Worm (Caenorhabditis elegans) whole organism, young adult: ENCODE results near the gene nhr-273.

ENCODE experiments used
- B0336.3 ChIP-seq: fragments of 200-800 bp; sonication (Bioruptor generic); IDR thresholded peaks from 2 replicates; pipeline ENCODE4 v1.3.6; 2022; ENCODE audit warnings: missing genetic modification characterization, missing compliant biosample characterization
- C06A6.2 ChIP-seq: fragments of 200-800 bp; sonication (Bioruptor generic); conservative IDR thresholded peaks from 2 replicates; pipeline ENCODE4 v1.3.6; 2022; ENCODE audit warnings: missing genetic modification characterization, missing compliant biosample characterization
- F23B12.7 ChIP-seq: sonication (generic microtip); optimal IDR thresholded peaks from 2 replicates; lab custom pipeline; 2017; ENCODE audit warnings: missing genetic modification characterization, mild to moderate bottlenecking, missing compliant biosample characterization, antibody characterized with exemption, moderate library complexity; ENCODE audit not compliant: insufficient read depth
- F37B4.10 ChIP-seq: fragments of 200-800 bp; sonication (Bioruptor generic); IDR thresholded peaks from 2 replicates; pipeline ENCODE4 v1.3.6; 2022; ENCODE audit warnings: missing genetic modification characterization, missing compliant biosample characterization
- K12H6.12 ChIP-seq: fragments of 200-800 bp; sonication (Bioruptor generic); optimal IDR thresholded peaks from 2 replicates; lab custom pipeline; 2018; ENCODE audit warnings: mild to moderate bottlenecking, missing genetic modification characterization, missing compliant biosample characterization
- Y53G8AR.9 ChIP-seq: fragments of 200-800 bp; sonication (Bioruptor generic); conservative IDR thresholded peaks from 2 replicates; pipeline ENCODE4 v1.3.6; 2022; ENCODE audit warnings: missing genetic modification reagents, missing genetic modification characterization, missing compliant biosample characterization
- Y79H2A.3 ChIP-seq: fragments of 200-800 bp; sonication (Bioruptor generic); conservative IDR thresholded peaks from 2 replicates; pipeline ENCODE4 v1.3.6; 2022; ENCODE audit warnings: missing genetic modification reagents, missing genetic modification characterization, missing compliant biosample characterization
- ama-1 ChIP-seq, 3 experiments: fragments of 150-350 bp in 1 of 3; sonication (generic microtip) in 2 of 3; optimal IDR thresholded peaks; 2 replicates each; lab custom pipeline; 2014 to 2018; ENCODE audit warnings: missing biosample characterization in 2 of 3, missing genetic modification characterization in 2 of 3, missing genetic modification reagents in 2 of 3
- aptf-2 ChIP-seq: fragments of 200-800 bp; sonication (Bioruptor generic); conservative IDR thresholded peaks from 2 replicates; pipeline ENCODE4 v1.3.6; 2022; ENCODE audit warnings: missing genetic modification reagents, missing genetic modification characterization, missing compliant biosample characterization
- athp-1 ChIP-seq: sonication (generic microtip); optimal IDR thresholded peaks from 2 replicates; lab custom pipeline; 2017; ENCODE audit warnings: mild to moderate bottlenecking, missing genetic modification characterization, missing compliant biosample characterization
- bed-2 ChIP-seq: fragments of 200-800 bp; sonication (Bioruptor generic); IDR thresholded peaks from 2 replicates; pipeline ENCODE4 v1.3.6; 2022; ENCODE audit warnings: missing genetic modification reagents, missing genetic modification characterization, missing compliant biosample characterization
- ceh-58 ChIP-seq: fragments of 200-800 bp; sonication (Bioruptor generic); IDR thresholded peaks from 2 replicates; pipeline ENCODE4 v1.3.6; 2022; ENCODE audit warnings: missing genetic modification characterization, missing compliant biosample characterization
- die-1 ChIP-seq: sonication (generic microtip); optimal IDR thresholded peaks from 2 replicates; lab custom pipeline; 2016; ENCODE audit warnings: missing genotype, mild to moderate bottlenecking, missing genetic modification characterization, missing compliant biosample characterization
- hlh-12 ChIP-seq: sonication (generic microtip); optimal IDR thresholded peaks from 2 replicates; lab custom pipeline; 2016; ENCODE audit warnings: missing genetic modification characterization, missing compliant biosample characterization
- hlh-26 ChIP-seq: fragments of 200-800 bp; sonication (Bioruptor generic); conservative IDR thresholded peaks from 2 replicates; pipeline ENCODE4 v1.3.6; 2022; ENCODE audit warnings: missing genetic modification reagents, missing genetic modification characterization, missing compliant biosample characterization
- lag-1 ChIP-seq: fragments of 200-800 bp; sonication (Bioruptor generic); IDR thresholded peaks from 2 replicates; pipeline ENCODE4 v1.3.6; 2022; ENCODE audit warnings: missing genetic modification reagents, missing genetic modification characterization, missing compliant biosample characterization
- let-526 ChIP-seq: fragments of 200-800 bp; sonication (Bioruptor generic); IDR thresholded peaks from 2 replicates; pipeline ENCODE4 v1.3.6; 2022; ENCODE audit warnings: missing genetic modification reagents, missing genetic modification characterization, missing compliant biosample characterization
- let-607 ChIP-seq, 2 experiments: fragments of 200-800 bp in 1 of 2; sonication (Bioruptor generic) in 1 of 2; sonication (generic microtip) in 1 of 2; optimal IDR thresholded peaks; 2 replicates each; lab custom pipeline; 2016 to 2018; ENCODE audit warnings: mild to moderate bottlenecking in 2 of 2, missing compliant biosample characterization in 2 of 2, missing genetic modification characterization in 2 of 2, moderate library complexity in 2 of 2, missing genotype in 1 of 2
- lin-26 ChIP-seq: fragments of 200-800 bp; sonication (Bioruptor generic); IDR thresholded peaks from 2 replicates; pipeline ENCODE4 v1.3.6; 2022; ENCODE audit warnings: missing genetic modification reagents, missing genetic modification characterization, missing compliant biosample characterization
- lin-35 ChIP-seq, 3 experiments: fragments of 150-350 bp in 2 of 3; sonication (generic microtip) in 1 of 3; optimal IDR thresholded peaks; 2 replicates each; lab custom pipeline; 2014 to 2018; ENCODE audit warnings: missing biosample characterization in 3 of 3, missing genetic modification characterization in 3 of 3, missing genetic modification reagents in 3 of 3
- lin-40 ChIP-seq: sonication (generic microtip); optimal IDR thresholded peaks from 2 replicates; lab custom pipeline; 2016; ENCODE audit warnings: missing genetic modification characterization, mild to moderate bottlenecking, missing compliant biosample characterization, missing genotype, missing genetic modification reagents
- lir-1 ChIP-seq: fragments of 200-800 bp; sonication (Bioruptor generic); conservative IDR thresholded peaks from 2 replicates; pipeline ENCODE4 v1.3.6; 2022; ENCODE audit warnings: missing genetic modification reagents, missing genetic modification characterization, missing compliant biosample characterization
- nfyb-1 ChIP-seq: fragments of 200-800 bp; sonication (Bioruptor generic); IDR thresholded peaks from 2 replicates; pipeline ENCODE4 v1.3.6; 2022; ENCODE audit warnings: missing genetic modification reagents, missing genetic modification characterization, missing compliant biosample characterization
- nhr-27 ChIP-seq: fragments of 200-800 bp; sonication (Bioruptor generic); optimal IDR thresholded peaks from 2 replicates; lab custom pipeline; 2018; ENCODE audit warnings: mild to moderate bottlenecking, missing genetic modification characterization, moderate library complexity, missing compliant biosample characterization
- repo-1 ChIP-seq: sonication (generic microtip); optimal IDR thresholded peaks from 2 replicates; lab custom pipeline; 2017; ENCODE audit warnings: mild to moderate bottlenecking, missing genetic modification characterization, missing compliant biosample characterization
- sea-2 ChIP-seq: fragments of 200-800 bp; sonication (Bioruptor generic); IDR thresholded peaks from 2 replicates; pipeline ENCODE4 v1.3.6; 2022; ENCODE audit warnings: missing genetic modification characterization, missing compliant biosample characterization
- tlf-1 ChIP-seq: fragments of 200-800 bp; sonication (Bioruptor generic); optimal IDR thresholded peaks from 2 replicates; lab custom pipeline; 2018; ENCODE audit warnings: mild to moderate bottlenecking, missing genetic modification characterization, missing compliant biosample characterization
- zfh-2 ChIP-seq: fragments of 200-800 bp; sonication (Bioruptor generic); conservative IDR thresholded peaks from 2 replicates; pipeline ENCODE4 v1.3.6; 2022; ENCODE audit warnings: missing genetic modification reagents, missing genetic modification characterization, missing compliant biosample characterization
- ztf-22 ChIP-seq: fragments of 200-800 bp; sonication (Bioruptor generic); optimal IDR thresholded peaks from 2 replicates; lab custom pipeline; 2018; ENCODE audit warnings: mild to moderate bottlenecking, missing genetic modification characterization, moderate library complexity, missing compliant biosample characterization
- ztf-25 ChIP-seq: fragments of 200-800 bp; sonication (Bioruptor generic); IDR thresholded peaks from 2 replicates; pipeline ENCODE4 v1.3.6; 2022; ENCODE audit warnings: missing genetic modification reagents, missing genetic modification characterization, missing compliant biosample characterization

Gene nhr-273

ce11 chrII:4435134-4435533, at the start of gene nhr-273:
Gene nhr-273, plus strand, starts transcription at chrII:4435300.
- TF ChIP-seq hlh-12 (tag; lab: Kevin White, UChicago) (no peak), K12H6.12 (tag; lab: Kevin White, UChicago) (no peak), F23B12.7 (tag; lab: Kevin White, UChicago) (no peak), hlh-26 (GFP tag; lab: Robert Waterston, UW) (no peak), lin-40 (tag; lab: Kevin White, UChicago) (peak; percentile 9), Y53G8AR.9 (GFP tag; lab: Robert Waterston, UW) (no peak), nfyb-1 (GFP tag; lab: Robert Waterston, UW) (no peak), zfh-2 (GFP tag; lab: Robert Waterston, UW) (no peak)

ce11 chrII:4391072-4391471, 44.0 kb upstream of the nhr-273 start:
- no peak for TF ChIP-seq lir-1 (GFP tag; lab: Robert Waterston, UW)
- TF ChIP-seq ceh-58, result no peak
- no peak for TF ChIP-seq lag-1 (GFP tag; lab: Robert Waterston, UW)
- no peak for TF ChIP-seq hlh-12 (tag; lab: Kevin White, UChicago)
- TF ChIP-seq sea-2 (GFP tag; lab: Robert Waterston, UW), result no peak
- no peak for TF ChIP-seq athp-1 (tag; lab: Kevin White, UChicago)
- TF ChIP-seq nhr-27 (tag; lab: Kevin White, UChicago), result no peak
- TF ChIP-seq nfyb-1 (GFP tag; lab: Robert Waterston, UW), result no peak
- no peak for TF ChIP-seq B0336.3
- no peak for TF ChIP-seq ama-1 (optimal IDR thresholded peaks at IDR 0.05; lab: Kevin White, UChicago)
- TF ChIP-seq ama-1 (GFP tag; optimal IDR thresholded peaks at IDR 0.05; lab: Kevin White, UChicago), result no peak
- TF ChIP-seq ztf-22 (GFP tag; lab: Kevin White, UChicago), result no peak
- TF ChIP-seq ztf-25 (GFP tag; lab: Robert Waterston, UW), result no peak

- TF ChIP-seq lin-26 (GFP tag; lab: Robert Waterston, UW), result 0 out of 2 replicates have a peak, but pooled peaks have one; percentile 38
- TF ChIP-seq athp-1 (tag; lab: Kevin White, UChicago), result no peak
Measured at ce11 chrII:4392526-4393057, 42.5 kb upstream of the nhr-273 start, which contains the start of gene mlt-7. Gene mlt-7, plus strand, starts transcription at chrII:4393007.

ce11 chrII:4394438-4394837, 40.7 kb upstream of the nhr-273 start:
- no peak for TF ChIP-seq repo-1 (tag; lab: Kevin White, UChicago)
- no peak for TF ChIP-seq die-1 (tag; lab: Kevin White, UChicago)
- TF ChIP-seq lin-35 (GFP tag; optimal IDR thresholded peaks at IDR 0.05; lab: Kevin White, UChicago), result no peak
- TF ChIP-seq zfh-2 (GFP tag; lab: Robert Waterston, UW), result no peak
- TF ChIP-seq lin-26 (GFP tag; lab: Robert Waterston, UW), result no peak
- TF ChIP-seq let-526, result no peak
- no peak for TF ChIP-seq tlf-1 (GFP tag; lab: Kevin White, UChicago)

- TF ChIP-seq bed-2 (GFP tag; lab: Robert Waterston, UW), result no peak
- TF ChIP-seq let-607 (tag; optimal IDR thresholded peaks at IDR 0.05; lab: Kevin White, UChicago), result no peak
- TF ChIP-seq F37B4.10 (GFP tag; lab: Robert Waterston, UW), result no peak
- TF ChIP-seq C06A6.2 (GFP tag; lab: Robert Waterston, UW), result no peak
- no peak for TF ChIP-seq aptf-2 (GFP tag; lab: Robert Waterston, UW)
- no peak for TF ChIP-seq Y79H2A.3 (GFP tag; lab: Robert Waterston, UW)
- TF ChIP-seq, all 124 proteins: peak for 0
Measured at ce11 chrII:4405358-4405757, 29.7 kb upstream of the nhr-273 start, which contains the start of gene ZK430.5. Gene ZK430.5, plus strand, starts transcription at chrII:4405658.
